Worm (Caenorhabditis elegans) whole organism, mixed stage, embryonic: Measurements from ENCODE around the gene str-74.

ENCODE experiments used
- ceh-39 ChIP-seq: fragments of 150-350 bp; optimal IDR thresholded peaks from 2 replicates; lab custom pipeline; 2014; ENCODE audit warnings: missing biosample characterization, missing genetic modification characterization
- ceh-43 ChIP-seq: fragments of 200-800 bp; sonication (Bioruptor generic); optimal IDR thresholded peaks from 2 replicates; lab custom pipeline; 2018; ENCODE audit warnings: mild to moderate bottlenecking, missing genetic modification characterization, moderate library complexity, missing compliant biosample characterization
- ceh-83 ChIP-seq: fragments of 200-800 bp; sonication (Bioruptor generic); optimal IDR thresholded peaks from 2 replicates; lab custom pipeline; 2018; ENCODE audit warnings: mild to moderate bottlenecking, missing genetic modification characterization, missing compliant biosample characterization
- drap-1 ChIP-seq: fragments of 200-800 bp; sonication (Bioruptor generic); optimal IDR thresholded peaks from 3 replicates; lab custom pipeline; 2018; ENCODE audit warnings: mild to moderate bottlenecking, missing genetic modification characterization, missing compliant biosample characterization
- elt-1 ChIP-seq: sonication (generic microtip); optimal IDR thresholded peaks from 2 replicates; lab custom pipeline; 2017; ENCODE audit warnings: missing genetic modification characterization, mild to moderate bottlenecking, missing compliant biosample characterization, antibody characterized with exemption, moderate library complexity, borderline replicate concordance; ENCODE audit not compliant: insufficient read depth
- flh-1 ChIP-seq: fragments of 200-800 bp; sonication (Bioruptor generic); optimal IDR thresholded peaks from 2 replicates; lab custom pipeline; 2018; ENCODE audit warnings: mild to moderate bottlenecking, missing genetic modification characterization, moderate library complexity, missing compliant biosample characterization
- ham-2 ChIP-seq: fragments of 200-800 bp; sonication (Bioruptor generic); optimal IDR thresholded peaks from 2 replicates; lab custom pipeline; 2018; ENCODE audit warnings: mild to moderate bottlenecking, missing genetic modification characterization, missing compliant biosample characterization
- hlh-1 ChIP-seq: fragments of 150-350 bp; optimal IDR thresholded peaks from 2 replicates; lab custom pipeline; 2014; ENCODE audit warnings: missing biosample characterization, missing genetic modification reagents, missing genetic modification characterization
- lin-32 ChIP-seq: fragments of 200-800 bp; sonication (Bioruptor generic); optimal IDR thresholded peaks from 2 replicates; lab custom pipeline; 2018; ENCODE audit warnings: mild to moderate bottlenecking, missing genetic modification characterization, missing compliant biosample characterization
- lsy-2 ChIP-seq: fragments of 150-350 bp; optimal IDR thresholded peaks from 2 replicates; lab custom pipeline; 2014; ENCODE audit warnings: missing biosample characterization, missing genetic modification characterization
- mab-5 ChIP-seq: fragments of 150-350 bp; optimal IDR thresholded peaks from 2 replicates; lab custom pipeline; 2014; ENCODE audit warnings: missing biosample characterization, missing genetic modification characterization
- nhr-12 ChIP-seq: fragments of 150-350 bp; optimal IDR thresholded peaks from 2 replicates; lab custom pipeline; 2014; ENCODE audit warnings: missing biosample characterization, missing genetic modification characterization
- nhr-2 ChIP-seq: fragments of 150-350 bp; optimal IDR thresholded peaks from 2 replicates; lab custom pipeline; 2014; ENCODE audit warnings: missing biosample characterization, missing genetic modification characterization
- nhr-237 ChIP-seq: fragments of 150-350 bp; optimal IDR thresholded peaks from 2 replicates; lab custom pipeline; 2014; ENCODE audit warnings: missing biosample characterization, missing genetic modification characterization
- pha-4 ChIP-seq: fragments of 150-350 bp; optimal IDR thresholded peaks from 2 replicates; lab custom pipeline; 2018; ENCODE audit warnings: missing biosample characterization, missing genetic modification reagents, missing genetic modification characterization
- sptf-1 ChIP-seq: sonication (generic microtip); optimal IDR thresholded peaks from 2 replicates; lab custom pipeline; 2017; ENCODE audit warnings: mild to moderate bottlenecking, missing genetic modification characterization, moderate library complexity, missing compliant biosample characterization
- unc-62 ChIP-seq: fragments of 150-350 bp; optimal IDR thresholded peaks from 2 replicates; lab custom pipeline; 2014; ENCODE audit warnings: missing biosample characterization, missing genetic modification reagents, missing genetic modification characterization
- ztf-11 ChIP-seq: fragments of 150-350 bp; optimal IDR thresholded peaks from 2 replicates; lab custom pipeline; 2014; ENCODE audit warnings: missing biosample characterization, missing genetic modification characterization

The str-74 gene

ce11 chrX:10194327-10195096 lies 46.3 kb downstream of the str-74 start, which contains the start of gene myrf-2:
Gene myrf-2, minus strand, starts transcription at chrX:10194377.
- TF ChIP-seq unc-62 (GFP tag; lab: Kevin White, UChicago): no peak
- no peak for TF ChIP-seq hlh-1

- TF ChIP-seq pha-4 (tag; lab: Kevin White, UChicago): no peak
- no peak for TF ChIP-seq ztf-11
- TF ChIP-seq sptf-1: no peak
- TF ChIP-seq elt-1 (tag; lab: Kevin White, UChicago): no peak
- no peak for TF ChIP-seq drap-1 (GFP tag; lab: Kevin White, UChicago)
- no peak for TF ChIP-seq ceh-83 (GFP tag; lab: Kevin White, UChicago)
- TF ChIP-seq mab-5 (tag; lab: Kevin White, UChicago): no peak
- TF ChIP-seq nhr-12 (tag; lab: Kevin White, UChicago): no peak
- no peak for TF ChIP-seq ham-2 (GFP tag; lab: Kevin White, UChicago)
- no peak for TF ChIP-seq lin-32 (GFP tag; lab: Kevin White, UChicago)
- TF ChIP-seq unc-62 (GFP tag; lab: Kevin White, UChicago): no peak
- no peak for TF ChIP-seq ceh-39 (tag; lab: Kevin White, UChicago)
- TF ChIP-seq flh-1 (GFP tag; lab: Kevin White, UChicago): no peak
- TF ChIP-seq lsy-2: no peak
- no peak for TF ChIP-seq ceh-43 (GFP tag; lab: Kevin White, UChicago)
- no peak for TF ChIP-seq nhr-237 (tag; lab: Kevin White, UChicago)
- no peak for TF ChIP-seq nhr-2
- TF ChIP-seq, all 35 proteins: peak for 0
Observed at ce11 chrX:10189805-10190204, 51.0 kb downstream of the str-74 start.
